Fruit fly (Drosophila melanogaster) whole organism, prepupa: ENCODE data around the gene CG42269.
A peak's percentile ranks its signal among the peaks of the same experiment; 100 is the strongest.

Experiments
- Blimp-1 ChIP-seq: fragments of 200-800 bp; sonication (Bioruptor generic); optimal IDR thresholded peaks from 3 replicates; lab custom pipeline; 2017; ENCODE audit warnings: missing biosample characterization, missing genetic modification characterization, mild to moderate bottlenecking, moderate library complexity, missing genetic modification reagents
- CG10631 ChIP-seq: fragments of 200-800 bp; sonication (Bioruptor generic); optimal IDR thresholded peaks from 2 replicates; lab custom pipeline; 2016; ENCODE audit warnings: missing biosample characterization, missing genetic modification characterization
- CG11294 ChIP-seq: fragments of 200-800 bp; sonication (Bioruptor generic); IDR thresholded peaks from 2 replicates; pipeline ENCODE4 v1.3.6; 2022; ENCODE audit warnings: missing biosample characterization, missing genetic modification characterization
- CG11762 ChIP-seq: fragments of 200-800 bp; sonication (Bioruptor generic); optimal IDR thresholded peaks from 3 replicates; lab custom pipeline; 2016; ENCODE audit warnings: missing biosample characterization, missing genetic modification characterization; ENCODE audit not compliant: insufficient read depth
- CG11902 ChIP-seq: fragments of 200-800 bp; sonication (Bioruptor generic); optimal IDR thresholded peaks from 3 replicates; lab custom pipeline; 2016; ENCODE audit warnings: missing biosample characterization, missing genetic modification characterization
- CG15336 ChIP-seq: fragments of 200-800 bp; sonication (Bioruptor generic); IDR thresholded peaks from 2 replicates; pipeline ENCODE4 v1.3.6; 2022; ENCODE audit warnings: missing biosample characterization, missing genetic modification characterization
- CG1621 ChIP-seq: fragments of 200-800 bp; sonication (Bioruptor generic); optimal IDR thresholded peaks from 3 replicates; lab custom pipeline; 2018; ENCODE audit warnings: missing biosample characterization, mild to moderate bottlenecking, missing genetic modification characterization
- CG16779 ChIP-seq: fragments of 200-800 bp; sonication (Bioruptor generic); optimal IDR thresholded peaks from 3 replicates; lab custom pipeline; 2017; ENCODE audit warnings: missing biosample characterization, mild to moderate bottlenecking, missing genetic modification characterization
- CG3032 ChIP-seq: fragments of 200-800 bp; optimal IDR thresholded peaks from 2 replicates; lab custom pipeline; 2019; ENCODE audit warnings: missing biosample characterization, mild to moderate bottlenecking, missing genetic modification characterization, moderate library complexity
- CG31627 ChIP-seq: fragments of 200-800 bp; sonication (Bioruptor generic); optimal IDR thresholded peaks from 3 replicates; lab custom pipeline; 2016; ENCODE audit warnings: missing biosample characterization, missing genetic modification characterization
- CG32006 ChIP-seq: fragments of 200-800 bp; sonication (Bioruptor generic); optimal IDR thresholded peaks from 3 replicates; lab custom pipeline; 2017; ENCODE audit warnings: missing biosample characterization, mild to moderate bottlenecking, missing genetic modification characterization
- CG34406 ChIP-seq: fragments of 200-800 bp; sonication (Bioruptor generic); optimal IDR thresholded peaks from 3 replicates; lab custom pipeline; 2016; ENCODE audit warnings: missing biosample characterization, missing genetic modification characterization
- CG3919 ChIP-seq: fragments of 200-800 bp; sonication (Bioruptor generic); optimal IDR thresholded peaks from 3 replicates; lab custom pipeline; 2016; ENCODE audit warnings: missing biosample characterization, missing genetic modification characterization
- CG4318 ChIP-seq: fragments of 200-800 bp; sonication (Bioruptor generic); optimal IDR thresholded peaks from 3 replicates; lab custom pipeline; 2017; ENCODE audit warnings: missing biosample characterization, mild to moderate bottlenecking, missing genetic modification characterization
- CG6163 ChIP-seq: fragments of 200-800 bp; sonication (Bioruptor generic); IDR thresholded peaks from 3 replicates; pipeline ENCODE4 v1.3.6; 2022; ENCODE audit warnings: missing biosample characterization, missing genetic modification characterization
- CG6276 ChIP-seq: fragments of 200-800 bp; sonication (Bioruptor generic); optimal IDR thresholded peaks from 2 replicates; lab custom pipeline; 2017; ENCODE audit warnings: missing biosample characterization, mild to moderate bottlenecking, missing genetic modification characterization
- CG7368 ChIP-seq: fragments of 200-800 bp; sonication (Bioruptor generic); optimal IDR thresholded peaks from 3 replicates; lab custom pipeline; 2016; ENCODE audit warnings: missing biosample characterization, missing genetic modification characterization
- CG8119 ChIP-seq: fragments of 200-800 bp; sonication (Bioruptor generic); IDR thresholded peaks from 3 replicates; pipeline ENCODE4 v1.3.6; 2022; ENCODE audit warnings: missing biosample characterization, missing genetic modification characterization
- CG8319 ChIP-seq: fragments of 200-800 bp; sonication (Bioruptor generic); optimal IDR thresholded peaks from 3 replicates; lab custom pipeline; 2016; ENCODE audit warnings: missing biosample characterization, missing genetic modification characterization
- CG9139 ChIP-seq: fragments of 200-800 bp; sonication (Bioruptor generic); optimal IDR thresholded peaks from 3 replicates; lab custom pipeline; 2017; ENCODE audit warnings: missing biosample characterization, mild to moderate bottlenecking, missing genetic modification characterization
- Eip75B ChIP-seq: fragments of 200-800 bp; sonication (Bioruptor generic); optimal IDR thresholded peaks from 3 replicates; lab custom pipeline; 2016; ENCODE audit warnings: missing biosample characterization, missing genetic modification characterization
- Eip78C ChIP-seq: fragments of 200-800 bp; sonication (Bioruptor generic); peaks from one replicate; lab custom pipeline; 2016; ENCODE audit warnings: missing biosample characterization, missing genetic modification characterization
- Eip93F ChIP-seq: fragments of 200-800 bp; sonication (Bioruptor generic); optimal IDR thresholded peaks from 2 replicates; lab custom pipeline; 2016; ENCODE audit warnings: missing biosample characterization, mild to moderate bottlenecking, missing genetic modification characterization
- Ets21C ChIP-seq: fragments of 200-800 bp; sonication (Bioruptor generic); optimal IDR thresholded peaks from 3 replicates; lab custom pipeline; 2016; ENCODE audit warnings: missing biosample characterization, missing genetic modification characterization
- Ets96B ChIP-seq: fragments of 200-800 bp; optimal IDR thresholded peaks from 2 replicates; lab custom pipeline; 2019; ENCODE audit warnings: missing biosample characterization, mild to moderate bottlenecking, missing genetic modification characterization, moderate library complexity
- Hr38 ChIP-seq: sonication (Bioruptor generic); optimal IDR thresholded peaks from 2 replicates; lab custom pipeline; 2016; ENCODE audit warnings: missing biosample characterization, missing genetic modification characterization
- Hr39 ChIP-seq: fragments of 200-800 bp; sonication (Bioruptor generic); optimal IDR thresholded peaks from 2 replicates; lab custom pipeline; 2016; ENCODE audit warnings: missing biosample characterization, missing genetic modification characterization
- Hr4 ChIP-seq: fragments of 200-800 bp; sonication (Bioruptor generic); optimal IDR thresholded peaks from 3 replicates; lab custom pipeline; 2016; ENCODE audit warnings: missing biosample characterization, missing genetic modification characterization
- Lpt ChIP-seq: fragments of 200-800 bp; sonication (Bioruptor generic); optimal IDR thresholded peaks from 3 replicates; lab custom pipeline; 2016; ENCODE audit warnings: missing biosample characterization, missing genetic modification characterization
- Smox ChIP-seq: fragments of 200-800 bp; sonication (Bioruptor generic); optimal IDR thresholded peaks from 3 replicates; lab custom pipeline; 2016; ENCODE audit warnings: missing biosample characterization, missing genetic modification characterization
- Sox102F ChIP-seq: fragments of 200-800 bp; sonication (Bioruptor generic); optimal IDR thresholded peaks from 2 replicates; lab custom pipeline; 2016; ENCODE audit warnings: missing biosample characterization, mild to moderate bottlenecking, missing genetic modification characterization
- acj6 ChIP-seq: fragments of 200-800 bp; sonication (Bioruptor generic); optimal IDR thresholded peaks from 3 replicates; lab custom pipeline; 2016; ENCODE audit warnings: missing biosample characterization, missing genetic modification characterization
- cyc ChIP-seq: fragments of 200-800 bp; sonication (Bioruptor generic); optimal IDR thresholded peaks from 3 replicates; lab custom pipeline; 2016; ENCODE audit warnings: missing biosample characterization, missing genetic modification characterization
- dsx ChIP-seq: fragments of 200-800 bp; optimal IDR thresholded peaks from 3 replicates; lab custom pipeline; 2019; ENCODE audit warnings: missing biosample characterization, mild to moderate bottlenecking, missing genetic modification characterization, moderate library complexity; ENCODE audit not compliant: poor library complexity, severe bottlenecking
- eg ChIP-seq: fragments of 200-800 bp; sonication (Bioruptor generic); IDR thresholded peaks from 3 replicates; pipeline ENCODE4 v1.3.6; 2022; ENCODE audit warnings: missing biosample characterization, missing genetic modification characterization
- esn ChIP-seq: fragments of 200-800 bp; sonication (Bioruptor generic); optimal IDR thresholded peaks from 2 replicates; lab custom pipeline; 2016; ENCODE audit warnings: missing biosample characterization, mild to moderate bottlenecking, missing genetic modification characterization, moderate library complexity
- fd85E ChIP-seq: fragments of 200-800 bp; sonication (Bioruptor generic); optimal IDR thresholded peaks from 3 replicates; lab custom pipeline; 2016; ENCODE audit warnings: missing biosample characterization, missing genetic modification characterization
- fkh ChIP-seq: fragments of 200-800 bp; sonication (Bioruptor generic); optimal IDR thresholded peaks from 3 replicates; lab custom pipeline; 2017; ENCODE audit warnings: missing biosample characterization, mild to moderate bottlenecking, missing genetic modification characterization, moderate library complexity
- lz ChIP-seq: fragments of 200-800 bp; sonication (Bioruptor generic); optimal IDR thresholded peaks from 3 replicates; lab custom pipeline; 2016; ENCODE audit warnings: missing biosample characterization, missing genetic modification characterization
- net ChIP-seq: fragments of 200-800 bp; sonication (Bioruptor generic); optimal IDR thresholded peaks from 3 replicates; lab custom pipeline; 2016; ENCODE audit warnings: missing biosample characterization, missing genetic modification characterization
- pdm3 ChIP-seq: fragments of 200-800 bp; sonication (Bioruptor generic); optimal IDR thresholded peaks from 3 replicates; lab custom pipeline; 2016; ENCODE audit warnings: missing biosample characterization, missing genetic modification characterization
- salr ChIP-seq, 2 experiments: fragments of 200-800 bp; sonication (Bioruptor generic); optimal IDR thresholded peaks; 3 replicates each; lab custom pipeline; 2016 to 2018; ENCODE audit warnings: missing biosample characterization in 2 of 2, missing genetic modification characterization in 2 of 2, mild to moderate bottlenecking in 1 of 2
- spab ChIP-seq: fragments of 200-800 bp; sonication (Bioruptor generic); optimal IDR thresholded peaks from 2 replicates; lab custom pipeline; 2017; ENCODE audit warnings: missing biosample characterization, mild to moderate bottlenecking, missing genetic modification characterization, missing genetic modification reagents
- ss ChIP-seq, 2 experiments: fragments of 200-800 bp; sonication (Bioruptor generic); optimal IDR thresholded peaks; 2 replicates in 1 of 2; 3 replicates in 1 of 2; lab custom pipeline; 2017 to 2018; ENCODE audit warnings: mild to moderate bottlenecking in 2 of 2, missing biosample characterization in 2 of 2, missing genetic modification characterization in 2 of 2, moderate library complexity in 1 of 2
- svp ChIP-seq: fragments of 200-800 bp; sonication (Bioruptor generic); peaks from one replicate; lab custom pipeline; 2016; ENCODE audit warnings: missing biosample characterization, missing genetic modification characterization
- topi ChIP-seq: fragments of 200-800 bp; sonication (Bioruptor generic); optimal IDR thresholded peaks from 3 replicates; lab custom pipeline; 2016; ENCODE audit warnings: missing biosample characterization, missing genetic modification characterization
- vri ChIP-seq: fragments of 200-800 bp; sonication (Bioruptor generic); optimal IDR thresholded peaks from 3 replicates; lab custom pipeline; 2016; ENCODE audit warnings: missing biosample characterization, mild to moderate bottlenecking, missing genetic modification characterization

The CG42269 gene

DNA sequence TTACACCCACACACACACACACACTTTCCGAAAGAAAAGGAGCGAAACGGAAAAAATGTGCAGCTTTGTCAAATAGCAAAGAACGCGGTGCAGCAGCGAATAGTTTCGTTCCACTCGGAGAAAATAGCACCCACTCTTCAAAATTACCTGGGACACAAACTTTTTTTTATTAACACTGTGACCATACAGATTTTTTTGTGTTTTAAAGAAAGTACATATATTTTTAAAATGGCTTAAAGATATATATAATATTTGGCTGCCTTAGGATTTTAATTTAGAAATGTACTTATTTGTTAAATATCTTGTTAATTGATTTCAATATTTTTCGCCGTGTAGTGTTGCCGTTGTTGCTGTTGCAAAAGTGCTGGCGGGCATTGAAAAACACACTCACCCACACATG lies 18.4 kb downstream of the CG42269 start (continued):
- TF ChIP-seq fd85E (GFP tag; lab: Kevin White, UChicago), result no peak
- TF ChIP-seq CG6163 (GFP tag; lab: Robert Waterston, UW), result peak; percentile 25; the same call in 1 of the 3 replicates
- TF ChIP-seq CG8119 (GFP tag; lab: Robert Waterston, UW), result peak; percentile 73
- TF ChIP-seq eg (GFP tag; lab: Robert Waterston, UW), result no peak; the same call in 2 of the 3 replicates
- TF ChIP-seq ss (GFP tag; optimal IDR thresholded peaks at IDR 0.05; lab: Kevin White, UChicago), result no peak
- TF ChIP-seq Lpt (GFP tag; lab: Kevin White, UChicago), result no peak
- TF ChIP-seq salr (GFP tag; optimal IDR thresholded peaks at IDR 0.05; lab: Kevin White, UChicago), result peak in 1 of 2 experiments; percentile 46
- no peak for TF ChIP-seq CG34406 (GFP tag; lab: Kevin White, UChicago)
- no peak for TF ChIP-seq Eip93F (GFP tag; lab: Kevin White, UChicago)
- TF ChIP-seq CG15336, result peak; percentile 75
- peak; percentile 43 for TF ChIP-seq Ets96B (tag; lab: Kevin White, UChicago)
- no peak for TF ChIP-seq CG8319 (GFP tag; lab: Kevin White, UChicago)
- no peak for TF ChIP-seq Hr38 (GFP tag; lab: Kevin White, UChicago)
- TF ChIP-seq Hr4 (GFP tag; lab: Kevin White, UChicago), result peak; percentile 68
- TF ChIP-seq CG4318, result peak; percentile 56
- TF ChIP-seq Sox102F (GFP tag; lab: Kevin White, UChicago), result no peak
- TF ChIP-seq CG3919 (GFP tag; lab: Kevin White, UChicago), result peak; percentile 14
- TF ChIP-seq CG6276 (GFP tag; lab: Kevin White, UChicago), result peak; percentile 19
- no peak for TF ChIP-seq net (GFP tag; lab: Kevin White, UChicago)
- TF ChIP-seq CG11294 (GFP tag; lab: Robert Waterston, UW), result no peak; the same call in 1 of the 2 replicates
- TF ChIP-seq Eip75B (GFP tag; lab: Kevin White, UChicago), result peak; percentile 9
- TF ChIP-seq CG7368 (GFP tag; lab: Kevin White, UChicago), result no peak
- peak; percentile 46 for TF ChIP-seq pdm3 (GFP tag; lab: Kevin White, UChicago)
- no peak for TF ChIP-seq spab (GFP tag; lab: Kevin White, UChicago)
- TF ChIP-seq esn (GFP tag; lab: Kevin White, UChicago), result peak; percentile 6
- TF ChIP-seq acj6 (GFP tag; lab: Kevin White, UChicago), result peak; percentile 46
- TF ChIP-seq topi (GFP tag; lab: Kevin White, UChicago), result no peak
- TF ChIP-seq CG3032 (tag; lab: Kevin White, UChicago), result peak; percentile 26
- no peak for TF ChIP-seq CG31627
- no peak for TF ChIP-seq lz

DNA sequence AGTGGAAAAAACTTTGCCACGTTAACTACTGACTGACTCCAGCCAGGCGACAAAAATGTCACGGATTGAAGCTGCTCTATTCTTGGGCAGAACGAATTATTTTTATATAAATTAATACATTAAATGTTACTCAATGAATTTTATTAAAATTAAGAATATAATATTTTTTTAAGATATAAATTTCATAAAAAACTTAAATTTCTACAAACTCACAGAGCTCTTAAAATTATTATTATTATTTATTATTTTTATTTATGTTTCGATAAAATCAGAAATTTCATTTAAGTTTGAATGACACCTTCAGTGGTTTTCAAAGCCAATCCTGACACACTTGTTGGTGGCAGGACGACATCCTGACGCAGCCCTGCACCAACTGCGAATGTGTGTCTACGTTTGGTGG lies 19.1 kb downstream of the CG42269 start:
- TF ChIP-seq CG6163 (GFP tag; lab: Robert Waterston, UW), result 0 out of 3 replicates have a peak, but pooled peaks have one; percentile 5
- TF ChIP-seq Ets21C (GFP tag; lab: Kevin White, UChicago), result no peak
- peak; percentile 69 for TF ChIP-seq CG10631 (GFP tag; lab: Kevin White, UChicago)
- TF ChIP-seq Blimp-1 (GFP tag; lab: Kevin White, UChicago), result no peak
- TF ChIP-seq CG9139 (GFP tag; lab: Kevin White, UChicago), result no peak
- peak; percentile 46 for TF ChIP-seq Hr4 (GFP tag; lab: Kevin White, UChicago)
- no peak for TF ChIP-seq cyc (GFP tag; lab: Kevin White, UChicago)
- TF ChIP-seq CG32006, result peak; percentile 83
- TF ChIP-seq spab (GFP tag; lab: Kevin White, UChicago), result peak; percentile 46
- TF ChIP-seq Sox102F (GFP tag; lab: Kevin White, UChicago), result peak; percentile 26
- TF ChIP-seq fd85E (GFP tag; lab: Kevin White, UChicago), result no peak
- TF ChIP-seq CG11902, result no peak
- peak; percentile 6 for TF ChIP-seq CG16779 (tag; lab: Kevin White, UChicago)
- TF ChIP-seq CG7368 (GFP tag; lab: Kevin White, UChicago), result no peak
- peak; percentile 16 for TF ChIP-seq CG11762 (GFP tag; lab: Kevin White, UChicago)
- peak; percentile 1 for TF ChIP-seq vri
- TF ChIP-seq CG15336, result peak; percentile 77
- peak; percentile 69 for TF ChIP-seq CG3032 (tag; lab: Kevin White, UChicago)
- TF ChIP-seq salr (GFP tag; optimal IDR thresholded peaks at IDR 0.05; lab: Kevin White, UChicago), result peak in 1 of 2 experiments; percentile 73
- TF ChIP-seq Smox (GFP tag; lab: Kevin White, UChicago), result peak; percentile 11
- TF ChIP-seq CG1621 (tag; lab: Kevin White, UChicago), result no peak
- peak; percentile 68 for TF ChIP-seq net (GFP tag; lab: Kevin White, UChicago)
- peak; percentile 48 for TF ChIP-seq esn (GFP tag; lab: Kevin White, UChicago)
- TF ChIP-seq Ets96B (tag; lab: Kevin White, UChicago), result peak; percentile 64
- TF ChIP-seq dsx (GFP tag; lab: Kevin White, UChicago), result peak; percentile 63
- peak; percentile 23 for TF ChIP-seq pdm3 (GFP tag; lab: Kevin White, UChicago)
- TF ChIP-seq svp (GFP tag; lab: Kevin White, UChicago), result peak; percentile 65
- TF ChIP-seq Eip78C, result peak; percentile 90
- peak; percentile 7 for TF ChIP-seq Hr39
- no peak for TF ChIP-seq Eip93F (GFP tag; lab: Kevin White, UChicago)
- TF ChIP-seq CG3919 (GFP tag; lab: Kevin White, UChicago), result peak; percentile 41
- TF ChIP-seq CG11294 (GFP tag; lab: Robert Waterston, UW), result no peak
- no peak for TF ChIP-seq fkh (GFP tag; lab: Kevin White, UChicago)
- no peak for TF ChIP-seq Eip75B (GFP tag; lab: Kevin White, UChicago)
